Fruit fly (Drosophila melanogaster): ENCODE measurements around the gene CG6071.

CG6071 gene

DNA sequence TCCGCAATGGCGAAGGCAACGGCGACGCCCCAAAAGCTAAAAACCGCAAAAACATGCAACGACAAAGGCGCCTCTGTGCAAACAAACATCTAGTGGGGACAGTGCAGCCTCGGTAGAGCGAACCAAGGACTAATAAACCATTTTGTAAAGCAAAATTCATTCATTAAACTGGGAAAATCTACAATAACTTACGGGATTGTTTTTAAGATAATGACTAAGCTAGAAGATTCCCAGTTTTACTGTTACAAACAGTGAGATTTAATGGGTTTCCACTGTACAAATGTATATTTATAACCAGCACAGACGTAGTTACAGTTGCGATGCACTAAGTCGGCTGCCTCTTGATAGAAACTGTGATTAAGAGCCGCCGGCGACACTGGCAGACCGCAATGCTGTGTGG, 10.4 kb upstream of the CG6071 start:
- TF ChIP-seq Dll (optimal IDR thresholded peaks at IDR 0.05) = no peak
- no peak for TF ChIP-seq CG8478 (optimal IDR thresholded peaks at IDR 0.05)
- no peak for TF ChIP-seq usp (GFP tag; optimal IDR thresholded peaks at IDR 0.05)
- TF ChIP-seq psq (optimal IDR thresholded peaks at IDR 0.05) = no peak
- no peak for TF ChIP-seq EcR (GFP tag; optimal IDR thresholded peaks at IDR 0.05)
- no peak for TF ChIP-seq pan (optimal IDR thresholded peaks at IDR 0.05)

DNA sequence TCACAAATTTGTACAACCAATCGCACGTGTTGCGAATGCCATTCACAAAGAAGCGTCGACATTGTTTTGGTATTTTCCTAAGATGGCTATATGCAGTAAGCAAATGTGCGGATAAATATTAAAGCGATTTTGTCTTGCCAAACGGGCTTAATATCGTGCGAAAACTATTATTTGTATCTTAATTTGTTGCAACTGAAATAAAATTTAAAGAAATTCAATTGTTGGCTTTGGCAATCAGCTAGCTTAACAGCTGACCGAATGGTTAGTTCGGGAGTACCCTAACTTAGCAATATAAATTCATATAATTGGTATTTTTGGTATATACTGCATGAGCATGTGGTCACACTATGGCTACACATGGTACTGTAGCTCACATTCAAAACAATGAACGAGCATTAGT, 2.6 kb upstream of the CG6071 start, which contains the start of the genes RIOK1 and Polr3H:
RIOK1 (minus strand) TSS at position 65 of the 400 bp plus-strand sequence.
Polr3H (plus strand) TSS at position 347 of the 400 bp plus-strand sequence.
- no peak for TF ChIP-seq Dll (optimal IDR thresholded peaks at IDR 0.05)

DNA sequence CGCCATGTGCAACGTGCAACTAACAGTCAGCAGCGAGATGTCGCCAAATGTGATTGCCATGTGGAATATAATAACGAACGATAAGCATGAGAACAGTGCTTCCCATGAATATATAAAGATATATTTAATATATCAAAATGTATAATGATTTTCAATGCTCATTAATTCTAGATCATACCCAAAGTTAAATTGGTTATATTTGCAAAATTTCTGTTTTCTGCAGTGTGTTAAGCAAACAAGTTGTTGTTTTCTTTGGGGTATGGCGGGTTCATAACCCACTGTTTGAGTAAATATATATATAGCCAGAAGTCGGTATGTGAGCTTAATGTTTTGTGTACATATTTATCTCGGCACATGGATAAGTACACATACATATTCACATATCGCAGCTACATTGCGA, 9.0 kb downstream of the CG6071 start:
- TF ChIP-seq usp (GFP tag; optimal IDR thresholded peaks at IDR 0.05) = no peak

DNA sequence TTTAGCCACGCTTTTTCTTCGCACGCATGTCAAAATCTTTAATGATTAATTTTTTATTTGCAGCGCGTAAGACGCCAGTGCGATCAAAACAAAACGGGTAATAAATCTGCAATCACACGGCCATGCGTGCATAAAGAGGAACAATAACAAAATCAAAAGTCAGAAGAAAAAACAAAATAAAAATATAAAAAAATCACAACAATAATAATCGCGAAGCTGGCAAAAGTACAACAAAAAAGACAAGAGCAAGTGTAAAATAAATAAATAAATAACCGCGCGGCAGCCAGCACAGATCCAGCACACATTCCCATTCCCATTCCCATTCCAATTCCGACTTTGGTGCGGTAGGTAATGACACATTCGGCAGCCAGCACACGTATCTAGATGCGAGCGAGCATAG, 11.3 kb downstream of the CG6071 start:
- TF ChIP-seq pan (optimal IDR thresholded peaks at IDR 0.05) (no peak), Dll (optimal IDR thresholded peaks at IDR 0.05) (no peak), psq (optimal IDR thresholded peaks at IDR 0.05) (no peak), CG8478 (optimal IDR thresholded peaks at IDR 0.05) (no peak), EcR (GFP tag; optimal IDR thresholded peaks at IDR 0.05) (no peak), usp (GFP tag; optimal IDR thresholded peaks at IDR 0.05) (no peak)

DNA sequence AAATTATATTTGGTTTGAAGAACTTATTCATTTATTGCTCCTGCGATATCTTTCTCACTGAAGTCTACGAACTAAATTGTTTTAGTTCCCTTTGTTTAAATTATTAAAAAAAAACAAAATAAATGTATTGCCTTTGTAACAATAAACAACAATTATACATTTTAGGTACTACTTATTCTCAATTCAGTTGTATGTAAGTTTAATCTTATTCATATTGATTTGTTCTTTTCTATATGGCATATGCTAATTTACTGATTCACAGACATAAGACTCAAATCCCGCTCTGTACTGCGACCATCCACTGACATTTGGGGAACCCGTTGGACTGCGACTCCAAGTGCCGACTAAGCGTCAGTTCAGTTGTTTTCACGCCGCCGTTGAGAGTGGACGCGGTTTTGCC, 14.7 kb downstream of the CG6071 start, which contains the start of gene CG32091:
CG32091 (plus strand) TSS at position 301 of the 400 bp plus-strand sequence.
- no peak for TF ChIP-seq EcR (GFP tag; optimal IDR thresholded peaks at IDR 0.05)
- no peak for TF ChIP-seq psq (optimal IDR thresholded peaks at IDR 0.05)
- no peak for TF ChIP-seq Dll (optimal IDR thresholded peaks at IDR 0.05)

DNA sequence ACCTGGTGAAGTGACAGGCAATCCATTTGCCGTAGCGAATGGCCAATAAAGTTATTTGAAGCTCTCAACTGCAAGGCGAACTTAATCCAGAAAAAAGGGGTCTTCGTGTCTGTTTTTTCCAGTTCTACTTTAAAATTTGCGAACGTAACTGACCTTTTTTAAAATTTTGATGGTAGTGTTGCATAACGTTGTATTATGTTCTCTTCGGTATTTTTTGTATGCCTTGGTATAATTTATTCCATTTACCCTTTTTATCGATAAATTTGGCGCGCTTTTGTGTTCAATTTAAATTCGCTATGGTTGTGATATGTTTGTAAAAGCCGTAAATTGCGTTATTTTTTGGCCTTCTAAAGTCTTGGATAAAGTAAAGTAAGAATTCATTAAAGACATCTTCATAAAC, 15.1 kb downstream of the CG6071 start:
- TF ChIP-seq CG8478 (optimal IDR thresholded peaks at IDR 0.05) = no peak
- TF ChIP-seq EcR (GFP tag; optimal IDR thresholded peaks at IDR 0.05) = no peak
- no peak for TF ChIP-seq usp (GFP tag; optimal IDR thresholded peaks at IDR 0.05)
- TF ChIP-seq pan (optimal IDR thresholded peaks at IDR 0.05) = no peak
- no peak for TF ChIP-seq Dll (optimal IDR thresholded peaks at IDR 0.05)
- TF ChIP-seq psq (optimal IDR thresholded peaks at IDR 0.05) = no peak

DNA sequence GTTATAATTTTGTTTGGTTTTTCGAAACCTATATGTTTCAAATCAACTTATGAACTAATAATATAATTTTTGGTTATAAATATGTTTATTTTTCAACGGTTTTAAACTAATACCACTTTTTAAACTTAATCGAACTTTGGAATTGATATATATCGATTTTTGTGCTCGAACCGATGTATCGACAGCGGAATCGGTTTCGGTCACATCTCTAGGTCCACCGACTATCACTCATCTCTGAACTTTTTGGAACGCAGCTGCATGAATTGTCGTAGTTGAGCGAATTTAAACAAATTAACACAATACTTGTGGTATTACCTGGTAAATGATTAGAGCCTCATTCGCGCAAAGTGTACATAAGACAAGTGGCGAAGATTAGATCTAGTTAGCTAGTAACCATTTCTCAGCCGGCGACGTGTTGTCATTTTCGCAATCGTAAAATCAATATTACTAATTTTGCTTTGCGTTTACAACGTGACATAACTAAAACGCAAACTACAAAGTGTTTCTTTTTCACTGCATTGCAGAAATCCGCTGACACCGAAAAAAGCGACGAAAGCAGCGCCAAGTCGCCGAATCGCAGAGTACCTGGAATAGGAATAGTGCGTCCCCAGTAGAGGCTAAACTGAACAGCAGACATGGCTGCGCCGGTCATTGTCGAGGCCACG, 17.9 kb downstream of the CG6071 start, which contains the start of gene Apt1:
Apt1 (plus strand) TSS at position 219 of the 665 bp plus-strand sequence.
- TF ChIP-seq Dll (optimal IDR thresholded peaks at IDR 0.05) (no peak), psq (optimal IDR thresholded peaks at IDR 0.05) (no peak), usp (GFP tag; optimal IDR thresholded peaks at IDR 0.05) (no peak)

DNA sequence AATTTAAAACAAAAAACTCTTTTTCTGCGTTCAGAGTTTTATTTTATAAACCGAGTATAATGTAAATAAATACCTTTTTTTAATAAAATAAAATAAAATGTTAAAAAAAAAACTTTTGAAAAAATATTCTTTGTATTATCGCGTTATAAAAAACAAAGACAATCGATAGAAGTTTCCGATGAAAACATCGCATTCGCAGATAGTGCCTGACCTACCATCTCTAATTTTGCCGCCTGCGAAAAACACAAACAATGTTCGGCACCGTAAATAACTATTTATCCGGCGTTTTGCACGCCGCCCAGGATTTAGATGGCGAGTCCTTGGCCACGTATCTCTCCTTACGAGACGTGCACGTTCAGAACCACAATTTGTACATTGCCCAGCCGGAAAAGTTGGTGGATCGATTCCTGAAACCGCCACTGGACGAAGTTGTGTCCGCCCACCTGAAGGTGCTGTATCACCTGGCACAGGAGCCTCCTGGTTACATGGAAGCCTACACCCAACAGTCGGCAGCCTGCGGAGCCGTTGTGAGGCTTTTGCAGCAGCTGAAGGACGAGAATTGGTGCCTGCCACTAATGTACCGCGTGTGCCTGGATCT, 19.5 kb downstream of the CG6071 start, which contains the start of gene PCID2:
PCID2 (plus strand) TSS at position 213 of the 598 bp plus-strand sequence.
- TF ChIP-seq usp (GFP tag; optimal IDR thresholded peaks at IDR 0.05) (no peak), Dll (optimal IDR thresholded peaks at IDR 0.05) (no peak), psq (optimal IDR thresholded peaks at IDR 0.05) (no peak), pan (optimal IDR thresholded peaks at IDR 0.05) (no peak), CG8478 (optimal IDR thresholded peaks at IDR 0.05) (no peak), EcR (GFP tag; optimal IDR thresholded peaks at IDR 0.05) (no peak)

DNA sequence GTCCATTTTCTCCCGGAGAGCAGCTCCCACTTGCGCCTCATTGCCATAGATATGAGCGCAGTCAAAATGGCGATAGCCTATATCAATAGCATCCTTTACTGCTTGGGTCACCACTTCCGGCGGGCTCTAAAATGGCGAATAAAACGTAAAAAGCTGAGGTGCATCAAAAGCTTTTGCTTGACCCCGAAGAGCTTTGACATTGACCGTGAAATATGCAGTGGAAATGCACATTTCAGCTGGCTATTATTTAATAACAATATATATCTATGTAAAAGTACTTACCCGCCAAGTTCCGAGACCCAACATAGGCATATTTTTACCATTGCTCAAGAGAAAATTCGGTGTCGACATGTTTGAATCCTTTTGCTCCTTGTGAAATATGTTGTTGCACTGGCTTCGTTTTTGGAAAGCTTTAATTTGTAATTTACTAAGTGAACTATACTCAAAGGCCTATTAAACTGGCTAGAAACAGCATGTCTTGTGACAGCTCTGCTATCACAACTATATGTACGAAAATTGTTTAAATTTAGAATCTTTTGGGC, 20.1 kb downstream of the CG6071 start, which contains the start of gene CG6083:
CG6083 (minus strand) TSS at position 492 of the 542 bp plus-strand sequence.
- no peak for TF ChIP-seq usp (GFP tag; optimal IDR thresholded peaks at IDR 0.05)
- TF ChIP-seq EcR (GFP tag; optimal IDR thresholded peaks at IDR 0.05) = no peak
- TF ChIP-seq CG8478 (optimal IDR thresholded peaks at IDR 0.05) = no peak
- no peak for TF ChIP-seq pan (optimal IDR thresholded peaks at IDR 0.05)
- no peak for TF ChIP-seq psq (optimal IDR thresholded peaks at IDR 0.05)

DNA sequence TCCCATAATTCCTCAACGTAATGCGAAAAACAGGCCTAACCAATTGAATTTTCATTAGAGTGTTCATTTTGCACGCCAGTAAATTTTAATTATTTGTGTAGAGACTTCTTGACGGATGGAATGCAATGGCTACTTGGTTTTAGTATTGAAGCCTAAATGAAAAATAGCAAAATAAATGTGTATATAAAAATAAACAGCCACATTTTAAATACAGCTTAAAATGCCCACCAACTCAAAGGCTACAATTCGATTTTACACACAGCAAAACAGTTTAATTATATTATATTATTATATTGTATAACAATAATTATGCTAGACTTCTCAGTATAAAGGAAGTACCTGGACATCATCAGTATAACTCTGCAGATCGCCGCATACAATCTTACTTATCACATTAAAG, 21.6 kb downstream of the CG6071 start, which contains the start of gene Akr1B:
Akr1B (minus strand) TSS at position 101 of the 400 bp plus-strand sequence.
- TF ChIP-seq usp (GFP tag; optimal IDR thresholded peaks at IDR 0.05) (no peak), EcR (GFP tag; optimal IDR thresholded peaks at IDR 0.05) (no peak), psq (optimal IDR thresholded peaks at IDR 0.05) (no peak), pan (optimal IDR thresholded peaks at IDR 0.05) (no peak), Dll (optimal IDR thresholded peaks at IDR 0.05) (no peak), CG8478 (optimal IDR thresholded peaks at IDR 0.05) (no peak)

DNA sequence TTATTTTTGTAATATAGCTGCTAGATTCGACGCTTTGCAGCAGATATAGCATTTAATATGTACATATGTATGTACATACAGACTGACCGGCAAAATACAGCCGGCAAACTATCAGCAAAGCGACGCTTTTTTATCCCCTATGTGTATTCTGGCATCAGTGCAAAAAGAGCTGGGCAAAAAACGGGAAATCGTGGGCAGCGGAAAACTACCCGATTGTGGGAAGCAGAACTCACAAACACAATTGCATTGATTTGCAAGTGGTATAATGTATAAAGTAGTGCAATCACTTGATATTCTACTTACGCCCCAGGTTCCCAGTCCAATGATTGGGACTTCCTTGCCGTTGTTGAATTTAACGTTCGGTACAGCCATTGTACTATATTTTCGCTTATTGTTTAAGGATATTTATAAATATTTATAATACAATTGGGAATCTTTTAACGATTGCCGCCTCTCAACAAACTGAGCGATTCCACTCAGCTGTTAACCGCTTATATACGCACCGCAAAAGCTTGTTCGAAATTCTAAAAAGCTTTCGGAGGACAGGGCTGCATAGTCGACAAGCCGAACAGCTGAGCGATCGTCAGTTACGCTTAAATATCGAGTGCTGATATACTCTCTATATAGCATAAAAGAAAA, 22.5 kb downstream of the CG6071 start:
- no peak for TF ChIP-seq pan (optimal IDR thresholded peaks at IDR 0.05)
- TF ChIP-seq EcR (GFP tag; optimal IDR thresholded peaks at IDR 0.05) = no peak
- no peak for TF ChIP-seq CG8478 (optimal IDR thresholded peaks at IDR 0.05)
- TF ChIP-seq usp (GFP tag; optimal IDR thresholded peaks at IDR 0.05) = no peak
- no peak for TF ChIP-seq psq (optimal IDR thresholded peaks at IDR 0.05)
- no peak for TF ChIP-seq Dll (optimal IDR thresholded peaks at IDR 0.05)

DNA sequence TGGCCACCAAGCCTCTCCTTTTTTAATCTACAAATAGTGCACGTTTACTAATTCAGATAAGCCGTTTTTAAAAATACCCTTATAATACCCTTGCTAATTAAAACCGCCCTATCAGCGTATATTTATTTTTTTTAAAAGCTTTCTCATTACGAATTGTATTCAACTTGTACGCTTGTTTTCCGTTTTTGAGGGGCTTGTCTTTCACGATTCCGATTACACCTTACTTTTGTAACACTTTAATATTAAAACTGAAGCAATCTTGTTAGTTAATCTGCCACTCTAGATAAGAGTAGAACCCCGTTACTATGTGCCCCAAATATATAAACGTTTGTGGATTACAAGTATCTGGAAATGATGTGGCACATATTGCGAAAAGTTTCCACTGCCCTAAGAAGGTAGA, 23.1 kb downstream of the CG6071 start:
- TF ChIP-seq usp (GFP tag; optimal IDR thresholded peaks at IDR 0.05) = no peak
- TF ChIP-seq pan (optimal IDR thresholded peaks at IDR 0.05) = no peak
- no peak for TF ChIP-seq EcR (GFP tag; optimal IDR thresholded peaks at IDR 0.05)

All from whole organism.